Worm (Caenorhabditis elegans) whole organism, young adult: ENCODE results near the gene flp-19.

Experiments
- B0019.2 ChIP-seq: fragments of 200-800 bp; sonication (Bioruptor generic); conservative IDR thresholded peaks from 2 replicates; pipeline ENCODE4 v1.3.6; 2022; ENCODE audit warnings: missing genetic modification reagents, missing genetic modification characterization, missing compliant biosample characterization
- B0336.3 ChIP-seq: fragments of 200-800 bp; sonication (Bioruptor generic); IDR thresholded peaks from 2 replicates; pipeline ENCODE4 v1.3.6; 2022; ENCODE audit warnings: missing genetic modification characterization, missing compliant biosample characterization
- D2030.7 ChIP-seq: fragments of 200-800 bp; sonication (Bioruptor generic); IDR thresholded peaks from 2 replicates; pipeline ENCODE4 v1.3.6; 2022; ENCODE audit warnings: missing genetic modification reagents, missing genetic modification characterization, missing compliant biosample characterization
- F10E7.11 ChIP-seq: sonication (generic microtip); optimal IDR thresholded peaks from 2 replicates; lab custom pipeline; 2017; ENCODE audit warnings: mild to moderate bottlenecking, missing genetic modification characterization, moderate library complexity, missing compliant biosample characterization
- F55B11.4 ChIP-seq: sonication (generic microtip); optimal IDR thresholded peaks from 2 replicates; lab custom pipeline; 2016; ENCODE audit warnings: missing compliant biosample characterization, missing genetic modification characterization, borderline replicate concordance; ENCODE audit not compliant: insufficient read depth
- F57C9.4 ChIP-seq: sonication (generic microtip); optimal IDR thresholded peaks from 2 replicates; lab custom pipeline; 2017; ENCODE audit warnings: mild to moderate bottlenecking, missing genetic modification characterization, missing compliant biosample characterization
- K11D2.4 ChIP-seq: fragments of 200-800 bp; sonication (Bioruptor generic); IDR thresholded peaks from 2 replicates; pipeline ENCODE4 v1.3.6; 2022; ENCODE audit warnings: missing genetic modification reagents, missing genetic modification characterization, missing compliant biosample characterization
- T07F8.4 ChIP-seq: sonication (generic microtip); optimal IDR thresholded peaks from 2 replicates; lab custom pipeline; 2016; ENCODE audit warnings: mild to moderate bottlenecking, missing genetic modification characterization, moderate library complexity, missing compliant biosample characterization
- Y67H2A.10 ChIP-seq: fragments of 200-800 bp; sonication (Bioruptor generic); conservative IDR thresholded peaks from 2 replicates; pipeline ENCODE4 v1.3.6; 2022; ENCODE audit warnings: missing genetic modification reagents, missing genetic modification characterization, missing compliant biosample characterization
- ZK185.1 ChIP-seq: sonication (generic microtip); optimal IDR thresholded peaks from 2 replicates; lab custom pipeline; 2016; ENCODE audit warnings: mild to moderate bottlenecking, missing genetic modification characterization, missing compliant biosample characterization; ENCODE audit not compliant: poor library complexity, severe bottlenecking
- ama-1 ChIP-seq, 3 experiments: fragments of 150-350 bp in 1 of 3; sonication (generic microtip) in 2 of 3; optimal IDR thresholded peaks; 2 replicates each; lab custom pipeline; 2014 to 2018; ENCODE audit warnings: missing biosample characterization in 2 of 3, missing genetic modification characterization in 2 of 3, missing genetic modification reagents in 2 of 3
- aptf-2 ChIP-seq: fragments of 200-800 bp; sonication (Bioruptor generic); conservative IDR thresholded peaks from 2 replicates; pipeline ENCODE4 v1.3.6; 2022; ENCODE audit warnings: missing genetic modification reagents, missing genetic modification characterization, missing compliant biosample characterization
- ccch-3 ChIP-seq: fragments of 200-800 bp; sonication (Bioruptor generic); optimal IDR thresholded peaks from 2 replicates; lab custom pipeline; 2018; ENCODE audit warnings: mild to moderate bottlenecking, missing genetic modification characterization, missing compliant biosample characterization
- cebp-2 ChIP-seq: fragments of 200-800 bp; sonication (Bioruptor generic); IDR thresholded peaks from 2 replicates; pipeline ENCODE4 v1.3.6; 2022; ENCODE audit warnings: missing genetic modification characterization, missing compliant biosample characterization
- ceh-27 ChIP-seq: fragments of 200-800 bp; sonication (Bioruptor generic); optimal IDR thresholded peaks from 2 replicates; lab custom pipeline; 2018; ENCODE audit warnings: mild to moderate bottlenecking, missing genetic modification characterization, moderate library complexity, missing compliant biosample characterization
- chd-7 ChIP-seq: sonication (generic microtip); optimal IDR thresholded peaks from 2 replicates; lab custom pipeline; 2016; ENCODE audit warnings: mild to moderate bottlenecking, missing genetic modification characterization, moderate library complexity, missing compliant biosample characterization
- dpff-1 ChIP-seq: sonication (generic microtip); optimal IDR thresholded peaks from 2 replicates; lab custom pipeline; 2017; ENCODE audit warnings: mild to moderate bottlenecking, missing genetic modification characterization, missing compliant biosample characterization
- efl-1 ChIP-seq: fragments of 150-350 bp; optimal IDR thresholded peaks from 2 replicates; lab custom pipeline; 2014; ENCODE audit warnings: missing biosample characterization, missing genetic modification reagents, missing genetic modification characterization
- hlh-12 ChIP-seq: sonication (generic microtip); optimal IDR thresholded peaks from 2 replicates; lab custom pipeline; 2016; ENCODE audit warnings: missing genetic modification characterization, missing compliant biosample characterization
- hrde-1 ChIP-seq: sonication (generic microtip); optimal IDR thresholded peaks from 2 replicates; lab custom pipeline; 2016; ENCODE audit warnings: missing genetic modification characterization, mild to moderate bottlenecking, missing compliant biosample characterization, moderate library complexity, missing genotype, missing genetic modification reagents, borderline replicate concordance
- lir-1 ChIP-seq: fragments of 200-800 bp; sonication (Bioruptor generic); conservative IDR thresholded peaks from 2 replicates; pipeline ENCODE4 v1.3.6; 2022; ENCODE audit warnings: missing genetic modification reagents, missing genetic modification characterization, missing compliant biosample characterization
- madf-10 ChIP-seq: sonication (generic microtip); optimal IDR thresholded peaks from 2 replicates; lab custom pipeline; 2016; ENCODE audit warnings: mild to moderate bottlenecking, missing genetic modification characterization, missing compliant biosample characterization
- madf-3 ChIP-seq: fragments of 200-800 bp; sonication (Bioruptor generic); IDR thresholded peaks from 2 replicates; pipeline ENCODE4 v1.3.6; 2022; ENCODE audit warnings: missing genetic modification reagents, missing genetic modification characterization, missing compliant biosample characterization
- madf-6 ChIP-seq: fragments of 200-800 bp; sonication (Bioruptor generic); IDR thresholded peaks from 2 replicates; pipeline ENCODE4 v1.3.6; 2022; ENCODE audit warnings: missing genetic modification reagents, missing genetic modification characterization, missing compliant biosample characterization
- madf-8 ChIP-seq: fragments of 200-800 bp; sonication (Bioruptor generic); conservative IDR thresholded peaks from 2 replicates; pipeline ENCODE4 v1.3.6; 2022; ENCODE audit warnings: missing genetic modification reagents, missing genetic modification characterization, missing compliant biosample characterization
- mxl-1 ChIP-seq: sonication (generic microtip); optimal IDR thresholded peaks from 2 replicates; lab custom pipeline; 2016; ENCODE audit warnings: missing genetic modification characterization, missing compliant biosample characterization
- nfyb-1 ChIP-seq: fragments of 200-800 bp; sonication (Bioruptor generic); IDR thresholded peaks from 2 replicates; pipeline ENCODE4 v1.3.6; 2022; ENCODE audit warnings: missing genetic modification reagents, missing genetic modification characterization, missing compliant biosample characterization
- pbrm-1 ChIP-seq: fragments of 200-800 bp; sonication (Bioruptor generic); IDR thresholded peaks from 2 replicates; pipeline ENCODE4 v1.3.6; 2022; ENCODE audit warnings: missing genetic modification reagents, missing genetic modification characterization, missing compliant biosample characterization
- snpc-1.3 ChIP-seq: sonication (generic microtip); optimal IDR thresholded peaks from 2 replicates; lab custom pipeline; 2017; ENCODE audit warnings: missing genetic modification characterization, mild to moderate bottlenecking, missing compliant biosample characterization, antibody characterized with exemption, moderate library complexity, missing genotype, missing genetic modification reagents; ENCODE audit not compliant: insufficient read depth
- tbp1 ChIP-seq: fragments of 200-800 bp; sonication (Bioruptor generic); optimal IDR thresholded peaks from 2 replicates; lab custom pipeline; 2018; ENCODE audit warnings: mild to moderate bottlenecking, missing genetic modification characterization, missing compliant biosample characterization
- tbx-9 ChIP-seq: sonication (generic microtip); optimal IDR thresholded peaks from 2 replicates; lab custom pipeline; 2016; ENCODE audit warnings: borderline replicate concordance, missing genetic modification characterization, inconsistent platforms, missing compliant biosample characterization
- unc-130 ChIP-seq: sonication (generic microtip); optimal IDR thresholded peaks from 2 replicates; lab custom pipeline; 2016; ENCODE audit warnings: missing genetic modification reagents, missing genetic modification characterization, missing compliant biosample characterization
- ztf-22 ChIP-seq: fragments of 200-800 bp; sonication (Bioruptor generic); optimal IDR thresholded peaks from 2 replicates; lab custom pipeline; 2018; ENCODE audit warnings: mild to moderate bottlenecking, missing genetic modification characterization, moderate library complexity, missing compliant biosample characterization
- ztf-3 ChIP-seq: fragments of 200-800 bp; sonication (Bioruptor generic); optimal IDR thresholded peaks from 2 replicates; lab custom pipeline; 2018; ENCODE audit warnings: mild to moderate bottlenecking, missing genetic modification characterization, missing compliant biosample characterization

flp-19 gene

DNA sequence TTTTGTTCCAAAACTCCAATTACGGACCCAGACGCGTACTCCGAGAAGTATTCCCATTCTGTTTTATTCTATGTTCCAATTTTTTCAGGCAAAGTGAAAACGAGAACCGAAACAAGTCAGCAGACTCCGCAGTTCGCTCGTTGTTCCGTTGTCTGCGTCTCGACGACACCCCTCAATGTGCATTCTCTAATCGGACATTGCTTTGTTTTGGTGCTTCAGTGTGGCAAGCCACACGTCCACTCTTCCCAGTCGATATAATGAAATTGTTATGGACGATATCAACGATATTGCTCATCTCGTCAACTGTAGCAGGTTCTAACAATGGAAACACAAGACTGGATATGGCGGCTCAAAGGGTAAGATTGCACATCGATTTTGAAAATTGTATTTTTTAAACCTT is 27.6 kb upstream of the flp-19 start, which contains the start of gene nhx-5:
Gene nhx-5, plus strand, starts transcription at position 82 of the 400 bp plus-strand sequence.
- TF ChIP-seq efl-1 (GFP tag; lab: Kevin White, UChicago) (no peak), nfyb-1 (0 out of 2 replicates have a peak, but pooled peaks have one; percentile 35), ZK185.1 (tag; lab: Kevin White, UChicago) (no peak), aptf-2 (GFP tag; lab: Robert Waterston, UW) (no peak), F10E7.11 (tag; lab: Kevin White, UChicago) (no peak), chd-7 (tag; lab: Kevin White, UChicago) (no peak)

DNA sequence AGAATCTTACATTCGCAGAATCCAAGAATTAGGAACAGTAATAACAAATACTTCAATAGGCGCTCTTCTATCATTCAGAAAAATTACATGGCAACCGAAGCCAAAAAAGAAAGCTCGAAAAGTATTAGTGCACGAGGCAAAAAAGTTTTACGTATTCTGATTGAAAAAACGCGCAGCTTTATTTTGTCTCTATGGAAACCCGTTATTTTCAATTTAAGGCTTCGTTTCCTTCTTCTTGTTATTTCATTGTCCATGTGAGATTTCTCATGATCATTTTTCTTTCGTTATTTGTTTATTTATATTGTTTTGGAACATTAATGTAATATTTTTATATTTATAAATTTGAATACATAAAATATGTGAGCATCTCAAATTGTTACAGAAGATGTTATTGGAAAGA is 15.0 kb upstream of the flp-19 start, which contains the start of gene F57C7.4:
Gene F57C7.4, minus strand, starts transcription at position 101 of the 400 bp plus-strand sequence.
- TF ChIP-seq chd-7 (tag; lab: Kevin White, UChicago) (no peak), K11D2.4 (GFP tag; lab: Robert Waterston, UW) (no peak), Y67H2A.10 (no peak), F57C9.4 (tag; lab: Kevin White, UChicago) (no peak), lir-1 (GFP tag; lab: Robert Waterston, UW) (no peak), F10E7.11 (tag; lab: Kevin White, UChicago) (no peak), tbx-9 (no peak), mxl-1 (no peak), dpff-1 (tag; lab: Kevin White, UChicago) (no peak), B0336.3 (GFP tag; lab: Robert Waterston, UW) (no peak), B0019.2 (no peak), unc-130 (GFP tag; lab: Kevin White, UChicago) (no peak), tbp1 (no peak)

DNA sequence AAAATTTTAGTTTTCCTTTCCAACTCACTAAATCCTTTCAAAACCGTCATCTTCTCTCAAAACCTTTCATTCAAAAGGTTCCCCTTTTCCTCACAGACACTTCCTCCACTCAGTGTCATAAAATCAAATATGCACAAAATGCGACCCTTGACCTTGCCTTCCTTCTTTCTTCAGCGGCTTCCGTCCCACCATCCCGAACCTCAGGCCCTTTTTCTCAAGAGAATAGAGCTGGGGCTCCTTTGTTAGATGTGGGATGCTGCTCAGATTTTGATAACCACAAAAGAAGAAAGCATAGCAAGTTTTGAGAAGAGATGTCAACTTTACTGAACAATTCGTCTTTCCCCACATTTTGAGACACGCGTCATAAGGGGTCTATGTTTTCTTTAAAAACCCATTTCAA is 13.7 kb upstream of the flp-19 start:
- no peak for TF ChIP-seq hlh-12
- no peak for TF ChIP-seq cebp-2 (GFP tag; lab: Robert Waterston, UW)
- no peak for TF ChIP-seq ama-1 (optimal IDR thresholded peaks at IDR 0.05; lab: Kevin White, UChicago)
- no peak for TF ChIP-seq ama-1 (GFP tag; optimal IDR thresholded peaks at IDR 0.05; lab: Kevin White, UChicago)
- TF ChIP-seq madf-3 (GFP tag; lab: Robert Waterston, UW) = no peak
- no peak for TF ChIP-seq F55B11.4
- no peak for TF ChIP-seq D2030.7 (GFP tag; lab: Robert Waterston, UW)
- TF ChIP-seq ztf-3 (GFP tag; lab: Kevin White, UChicago) = no peak
- TF ChIP-seq ztf-22 = no peak
- no peak for TF ChIP-seq madf-6
- no peak for TF ChIP-seq lir-1 (GFP tag; lab: Robert Waterston, UW)
- TF ChIP-seq pbrm-1 (GFP tag; lab: Robert Waterston, UW) = no peak
- no peak for TF ChIP-seq ccch-3 (GFP tag; lab: Kevin White, UChicago)
- TF ChIP-seq hrde-1 (tag; lab: Kevin White, UChicago) = no peak
- TF ChIP-seq madf-8 (GFP tag; lab: Robert Waterston, UW) = no peak
- no peak for TF ChIP-seq snpc-1.3 (tag; lab: Kevin White, UChicago)
- TF ChIP-seq madf-10 = no peak
- TF ChIP-seq T07F8.4 (tag; lab: Kevin White, UChicago) = no peak
- TF ChIP-seq, all 124 proteins: peak for 0

DNA sequence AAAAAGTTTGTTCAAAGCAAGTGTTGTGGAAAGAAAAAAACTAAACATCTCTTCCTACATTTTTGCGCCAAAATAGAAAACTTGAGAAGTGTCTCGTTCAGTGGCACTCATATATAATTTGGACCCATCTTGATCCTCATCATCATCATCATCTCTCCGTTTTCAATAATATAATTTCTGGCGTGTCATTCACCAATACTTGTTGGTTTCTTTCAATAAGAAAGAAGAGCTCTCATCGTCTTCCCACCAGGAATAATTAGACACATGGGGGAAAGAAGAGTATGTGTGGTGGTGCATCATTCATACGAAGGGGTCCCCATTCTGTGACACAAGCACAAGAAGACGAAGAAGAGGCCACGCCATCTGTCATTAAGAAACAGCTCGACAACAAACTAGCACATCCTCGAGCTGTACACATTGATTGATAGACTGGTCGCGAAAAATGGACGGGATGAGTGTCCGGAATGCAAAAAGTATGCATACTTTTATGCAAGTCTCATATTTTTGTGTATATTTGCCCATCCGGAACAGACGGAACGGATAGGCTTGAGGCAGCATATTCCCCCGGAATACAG is 13.2 kb upstream of the flp-19 start:
- TF ChIP-seq ceh-27 (GFP tag; lab: Kevin White, UChicago) = peak; percentile 25
- TF ChIP-seq hrde-1 (tag; lab: Kevin White, UChicago) = no peak
